Fruit fly (Drosophila melanogaster): ENCODE results near the gene Ada.

Gene Ada

dm6 chr3R:9085306-9085705 lies 20.3 kb downstream of the Ada start (continued):
- TF ChIP-seq Sox102F (GFP tag; optimal IDR thresholded peaks at IDR 0.05): peak; percentile 18
- no peak for TF ChIP-seq CTCF (GFP tag; optimal IDR thresholded peaks at IDR 0.05)
- no peak for TF ChIP-seq Poxn (GFP tag; IDR thresholded peaks at IDR 0.05)
- TF ChIP-seq grau (tag; optimal IDR thresholded peaks at IDR 0.05): peak; percentile 43
- TF ChIP-seq CG4707 (GFP tag; optimal IDR thresholded peaks at IDR 0.05): no peak
- no peak for TF ChIP-seq ase (GFP tag; IDR thresholded peaks at IDR 0.05)
- TF ChIP-seq ci (GFP tag; IDR thresholded peaks at IDR 0.05): no peak
- TF ChIP-seq crol (GFP tag; IDR thresholded peaks at IDR 0.05): no peak
- TF ChIP-seq cato (GFP tag; optimal IDR thresholded peaks at IDR 0.05; ENCODE audit: borderline replicate concordance): no peak
- peak; percentile 37 for TF ChIP-seq CG2712 (tag; optimal IDR thresholded peaks at IDR 0.05)
- TF ChIP-seq Dip2 (GFP tag; IDR thresholded peaks at IDR 0.05): no peak
- no peak for TF ChIP-seq p53 (GFP tag; optimal IDR thresholded peaks at IDR 0.05)
- TF ChIP-seq unc-4 (GFP tag; IDR thresholded peaks at IDR 0.05; ENCODE audit: partially characterized antibody): no peak
- no peak for TF ChIP-seq wdn (GFP tag; IDR thresholded peaks at IDR 0.05)
- TF ChIP-seq CG18599 (GFP tag; optimal IDR thresholded peaks at IDR 0.05): peak; percentile 56
- TF ChIP-seq jing (GFP tag; optimal IDR thresholded peaks at IDR 0.05): no peak
- peak; percentile 30 for TF ChIP-seq Hmr (GFP tag; optimal IDR thresholded peaks at IDR 0.05)
- peak; percentile 12 for TF ChIP-seq CG3281 (GFP tag; optimal IDR thresholded peaks at IDR 0.05)
- 0 out of 2 replicates have a peak, but pooled peaks have one; percentile 31 for TF ChIP-seq ranshi (GFP tag; IDR thresholded peaks at IDR 0.05)
- TF ChIP-seq slp2 (GFP tag; optimal IDR thresholded peaks at IDR 0.05): peak; percentile 15
- TF ChIP-seq CG7556 (GFP tag; optimal IDR thresholded peaks at IDR 0.05): peak; percentile 25
- TF ChIP-seq pita (GFP tag; optimal IDR thresholded peaks at IDR 0.05): no peak
- peak; percentile 7 for TF ChIP-seq Hand (GFP tag; optimal IDR thresholded peaks at IDR 0.05)

DNA sequence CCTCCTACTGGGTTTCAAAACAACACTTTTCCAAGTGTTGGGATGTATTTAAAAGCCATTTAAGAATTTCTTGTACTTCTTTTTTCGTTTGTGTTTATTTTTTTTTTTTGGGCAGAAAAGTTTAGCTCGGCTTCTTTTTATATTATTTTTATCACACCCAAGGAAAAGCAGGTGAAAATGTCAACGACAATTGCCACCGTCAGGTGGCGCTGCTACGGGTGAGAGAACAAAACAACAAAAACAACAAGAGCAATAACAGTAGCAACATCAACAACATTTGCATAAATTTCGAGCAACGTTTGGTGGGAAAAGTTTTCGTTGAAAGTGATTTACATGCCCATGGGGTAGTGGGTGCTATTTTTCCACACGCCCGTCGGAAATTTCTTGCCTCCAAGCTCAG lies 25.3 kb downstream of the Ada start:
- TF ChIP-seq CTCF (GFP tag; optimal IDR thresholded peaks at IDR 0.05) (peak; percentile 80), CG4404 (GFP tag; IDR thresholded peaks at IDR 0.05) (no peak)

DNA sequence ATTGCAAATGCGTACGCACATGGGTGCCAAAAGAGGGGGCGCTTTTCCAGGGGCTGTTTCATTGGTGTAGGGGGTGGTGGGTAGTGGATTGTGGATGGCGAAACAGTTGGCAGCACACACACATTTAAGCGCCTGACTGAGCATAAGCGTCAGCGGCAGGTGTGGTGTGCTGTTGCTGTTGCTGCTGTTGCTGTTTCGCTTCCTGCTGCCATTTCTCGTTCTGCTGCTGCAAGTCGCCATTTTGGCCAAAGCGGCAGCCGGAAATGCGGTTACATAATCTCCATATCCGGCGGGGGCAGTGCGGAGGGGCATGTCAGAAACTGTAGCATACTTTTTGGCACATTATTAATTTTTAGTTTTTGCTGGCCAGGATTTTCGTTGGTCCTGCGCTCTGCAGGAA lies 39.8 kb downstream of the Ada start:
- TF ChIP-seq Ets97D (GFP tag; optimal IDR thresholded peaks at IDR 0.05): peak; percentile 43
- TF ChIP-seq Ets65A (GFP tag): peak; percentile 61
- peak; percentile 50 for TF ChIP-seq Med (GFP tag)
- TF ChIP-seq YL-1 (GFP tag; optimal IDR thresholded peaks at IDR 0.05): no peak
- TF ChIP-seq H15 (GFP tag; IDR thresholded peaks at IDR 0.05): 0 out of 3 replicates have a peak, but pooled peaks have one; percentile 21
- no peak for TF ChIP-seq Hr39 (optimal IDR thresholded peaks at IDR 0.05)
- no peak for TF ChIP-seq HLH4C (GFP tag; IDR thresholded peaks at IDR 0.05; ENCODE audit: partially characterized antibody)
- no peak for TF ChIP-seq prd (optimal IDR thresholded peaks at IDR 0.05)
- TF ChIP-seq prd (GFP tag; IDR thresholded peaks at IDR 0.05): no peak
- 0 out of 3 replicates have a peak, but pooled peaks have one; percentile 6 for TF ChIP-seq row (GFP tag; IDR thresholded peaks at IDR 0.05)
- peak; percentile 41 for TF ChIP-seq phol (tag; optimal IDR thresholded peaks at IDR 0.05)
- TF ChIP-seq pnt (GFP tag; optimal IDR thresholded peaks at IDR 0.05): no peak
- TF ChIP-seq sob (GFP tag; IDR thresholded peaks at IDR 0.05): peak; percentile 9; the same call in 1 of the 2 replicates
- TF ChIP-seq CG3726 (GFP tag; IDR thresholded peaks at IDR 0.05): 0 out of 3 replicates have a peak, but pooled peaks have one; percentile 34
